Worm (Caenorhabditis elegans) whole organism, mixed stage, embryonic: Measurements from ENCODE around the gene skr-7.

Experiments
- mab-5 ChIP-seq: fragments of 150-350 bp; optimal IDR thresholded peaks from 2 replicates; lab custom pipeline; 2014; ENCODE audit warnings: missing biosample characterization, missing genetic modification characterization
- pha-4 ChIP-seq: fragments of 150-350 bp; optimal IDR thresholded peaks from 2 replicates; lab custom pipeline; 2018; ENCODE audit warnings: missing biosample characterization, missing genetic modification reagents, missing genetic modification characterization
- snpc-4 ChIP-seq: fragments of 150-350 bp; optimal IDR thresholded peaks from 2 replicates; lab custom pipeline; 2014; ENCODE audit warnings: missing biosample characterization, missing genetic modification characterization
- unc-120 ChIP-seq: sonication (generic microtip); optimal IDR thresholded peaks from 2 replicates; lab custom pipeline; 2017; ENCODE audit warnings: missing genetic modification characterization, missing compliant biosample characterization; ENCODE audit not compliant: poor library complexity, severe bottlenecking

DNA sequence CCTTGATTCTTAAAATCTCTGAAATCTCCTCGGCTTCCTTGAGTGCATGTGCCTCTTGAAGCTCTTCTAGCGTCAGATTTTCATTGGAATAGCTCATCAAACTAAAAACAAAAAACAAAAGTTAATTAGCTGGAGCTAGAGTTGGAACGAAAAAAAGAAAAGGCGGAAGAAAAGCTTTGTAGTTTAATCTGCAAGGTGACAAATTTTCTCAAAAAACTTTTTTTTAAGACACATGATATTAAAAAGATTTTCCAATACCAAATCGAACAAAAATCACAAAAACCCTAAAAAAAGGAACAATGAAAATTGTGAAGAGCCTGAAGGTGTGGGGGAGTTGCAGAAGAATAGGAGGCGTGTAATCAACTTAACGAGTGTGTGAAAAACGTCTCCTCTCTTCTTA is 32.4 kb downstream of the skr-7 start, which contains the start of gene gnrr-5:
- TF ChIP-seq pha-4 (tag; lab: Kevin White, UChicago) (no peak), snpc-4 (tag; lab: Kevin White, UChicago) (no peak), mab-5 (tag; lab: Kevin White, UChicago) (no peak), unc-120 (tag; lab: Kevin White, UChicago) (no peak)
